Worm (Caenorhabditis elegans): ENCODE results near the gene srg-58.

ce11 chrV:2718688-2719185 lies 40.6 kb downstream of the srg-58 start, which contains the start of gene srt-29:
- TF ChIP-seq tbx-37 (GFP tag; conservative IDR thresholded peaks at IDR 0.05) = no peak
- TF ChIP-seq ama-1 (optimal IDR thresholded peaks at IDR 0.05) = no peak
- TF ChIP-seq ets-7 (tag; optimal IDR thresholded peaks at IDR 0.05) = no peak
- no peak for TF ChIP-seq aly-1 (tag; optimal IDR thresholded peaks at IDR 0.05)
- TF ChIP-seq pes-1 (GFP tag; IDR thresholded peaks at IDR 0.05) = no peak
- no peak for TF ChIP-seq ceh-36 (tag; optimal IDR thresholded peaks at IDR 0.05)

Measured in whole organism, early embryonic.